Worm (Caenorhabditis elegans): ENCODE measurements around the gene F27C8.3.

ce11 chrIV:9592413-9592812 lies 3.3 kb downstream of the F27C8.3 start, which contains the start of gene pei-1:
- TF ChIP-seq nhr-11 (tag; optimal IDR thresholded peaks at IDR 0.05) (no peak), tbx-2 (tag; optimal IDR thresholded peaks at IDR 0.05) (no peak), pqm-1 (tag; optimal IDR thresholded peaks at IDR 0.05) (no peak), unc-62 (GFP tag; optimal IDR thresholded peaks at IDR 0.05) (no peak), lin-15B (tag; optimal IDR thresholded peaks at IDR 0.05) (no peak), nhr-23 (tag; optimal IDR thresholded peaks at IDR 0.05) (no peak)

Data from whole organism, L3 larva.